Worm (Caenorhabditis elegans) whole organism, L3 larva: Measurements from ENCODE around the gene lgg-1.

Experiments
- R02D3.7 ChIP-seq: fragments of 150-350 bp; optimal IDR thresholded peaks from 2 replicates; lab custom pipeline; 2014; ENCODE audit warnings: missing biosample characterization, missing genetic modification characterization
- ZK546.5 ChIP-seq: sonication (generic microtip); optimal IDR thresholded peaks from 2 replicates; lab custom pipeline; 2017; ENCODE audit warnings: missing biosample characterization, missing genetic modification characterization
- aly-2 ChIP-seq: fragments of 150-350 bp; optimal IDR thresholded peaks from 2 replicates; lab custom pipeline; 2014; ENCODE audit warnings: missing biosample characterization, missing genetic modification characterization
- ama-1 ChIP-seq: fragments of 150-350 bp; optimal IDR thresholded peaks from 2 replicates; lab custom pipeline; 2018
- ceh-16 ChIP-seq: sonication (generic microtip); optimal IDR thresholded peaks from 2 replicates; lab custom pipeline; 2017; ENCODE audit warnings: missing biosample characterization, missing genetic modification characterization
- ceh-82 ChIP-seq: fragments of 150-350 bp; optimal IDR thresholded peaks from 2 replicates; lab custom pipeline; 2014; ENCODE audit warnings: missing biosample characterization, missing genetic modification characterization
- ceh-9 ChIP-seq: sonication (generic microtip); optimal IDR thresholded peaks from 2 replicates; lab custom pipeline; 2018; ENCODE audit warnings: missing biosample characterization, missing genetic modification characterization
- egl-5 ChIP-seq: fragments of 150-350 bp; optimal IDR thresholded peaks from 2 replicates; lab custom pipeline; 2017; ENCODE audit warnings: missing biosample characterization, missing genetic modification reagents, missing genetic modification characterization, inconsistent platforms
- elt-1 ChIP-seq: fragments of 150-350 bp; optimal IDR thresholded peaks from 2 replicates; lab custom pipeline; 2014; ENCODE audit warnings: missing biosample characterization, missing genetic modification characterization
- elt-2 ChIP-seq: sonication (generic microtip); optimal IDR thresholded peaks from 2 replicates; lab custom pipeline; 2016; ENCODE audit warnings: missing genetic modification reagents, mild to moderate bottlenecking, missing genetic modification characterization, missing compliant biosample characterization
- elt-3 ChIP-seq, 3 experiments: fragments of 150-350 bp in 1 of 3; sonication (generic microtip) in 2 of 3; optimal IDR thresholded peaks; 2 replicates in 2 of 3; 4 replicates in 1 of 3; lab custom pipeline; 2014 to 2017; ENCODE audit warnings: missing biosample characterization in 3 of 3, missing genetic modification characterization in 3 of 3
- eor-1 ChIP-seq, 2 experiments: fragments of 150-350 bp; optimal IDR thresholded peaks; 2 replicates each; lab custom pipeline; 2014 to 2018; ENCODE audit warnings: missing biosample characterization in 2 of 2, missing genetic modification characterization in 2 of 2
- fkh-10 ChIP-seq: sonication (generic microtip); optimal IDR thresholded peaks from 2 replicates; lab custom pipeline; 2017; ENCODE audit warnings: missing biosample characterization, missing genetic modification reagents, missing genetic modification characterization
- fkh-2 ChIP-seq: fragments of 150-350 bp; optimal IDR thresholded peaks from 2 replicates; lab custom pipeline; 2014; ENCODE audit warnings: missing biosample characterization, missing genetic modification reagents, missing genetic modification characterization
- fos-1 ChIP-seq: fragments of 150-350 bp; optimal IDR thresholded peaks from 2 replicates; lab custom pipeline; 2014; ENCODE audit warnings: missing biosample characterization, missing genetic modification characterization
- hmg-11 ChIP-seq: sonication (generic microtip); optimal IDR thresholded peaks from 2 replicates; lab custom pipeline; 2016; ENCODE audit warnings: missing genetic modification characterization, missing compliant biosample characterization
- jun-1 ChIP-seq: fragments of 150-350 bp; optimal IDR thresholded peaks from 2 replicates; lab custom pipeline; 2014; ENCODE audit warnings: missing biosample characterization, missing genetic modification reagents, missing genetic modification characterization
- lin-39 ChIP-seq: fragments of 150-350 bp; optimal IDR thresholded peaks from 2 replicates; lab custom pipeline; 2018; ENCODE audit warnings: missing biosample characterization, missing genetic modification reagents, missing genetic modification characterization
- mdl-1 ChIP-seq: fragments of 150-350 bp; optimal IDR thresholded peaks from 2 replicates; lab custom pipeline; 2014; ENCODE audit warnings: missing biosample characterization, missing genetic modification characterization
- mml-1 ChIP-seq: fragments of 150-350 bp; sonication (generic microtip); optimal IDR thresholded peaks from 3 replicates; lab custom pipeline; 2014; ENCODE audit warnings: missing biosample characterization, missing genetic modification characterization
- nfya-1 ChIP-seq: sonication (generic microtip); optimal IDR thresholded peaks from 2 replicates; lab custom pipeline; 2017; ENCODE audit warnings: missing genetic modification characterization, mild to moderate bottlenecking, missing compliant biosample characterization, antibody characterized with exemption, moderate library complexity; ENCODE audit not compliant: insufficient read depth
- nhr-11 ChIP-seq: fragments of 150-350 bp; optimal IDR thresholded peaks from 2 replicates; lab custom pipeline; 2014; ENCODE audit warnings: missing biosample characterization, missing genetic modification characterization
- nhr-12 ChIP-seq: fragments of 150-350 bp; optimal IDR thresholded peaks from 2 replicates; lab custom pipeline; 2014; ENCODE audit warnings: missing biosample characterization, missing genetic modification characterization
- nhr-23 ChIP-seq: fragments of 150-350 bp; optimal IDR thresholded peaks from 2 replicates; lab custom pipeline; 2014; ENCODE audit warnings: missing biosample characterization, missing genetic modification reagents, missing genetic modification characterization
- nhr-25 ChIP-seq: sonication (generic microtip); optimal IDR thresholded peaks from 2 replicates; lab custom pipeline; 2017; ENCODE audit warnings: missing biosample characterization, missing genetic modification characterization
- nhr-28 ChIP-seq: fragments of 150-350 bp; optimal IDR thresholded peaks from 2 replicates; lab custom pipeline; 2014; ENCODE audit warnings: missing biosample characterization, missing genetic modification characterization
- nhr-67 ChIP-seq: fragments of 150-350 bp; optimal IDR thresholded peaks from 2 replicates; lab custom pipeline; 2014; ENCODE audit warnings: missing biosample characterization, missing genetic modification characterization
- nhr-76 ChIP-seq: fragments of 150-350 bp; sonication (generic microtip); optimal IDR thresholded peaks from 5 replicates; lab custom pipeline; 2014; ENCODE audit warnings: missing biosample characterization, missing genetic modification characterization
- nhr-77 ChIP-seq: fragments of 150-350 bp; optimal IDR thresholded peaks from 2 replicates; lab custom pipeline; 2014; ENCODE audit warnings: missing biosample characterization, missing genetic modification characterization
- pha-4 ChIP-seq: fragments of 150-350 bp; optimal IDR thresholded peaks from 2 replicates; lab custom pipeline; 2014; ENCODE audit warnings: missing biosample characterization, missing genetic modification reagents, missing genetic modification characterization
- pqm-1 ChIP-seq: fragments of 150-350 bp; optimal IDR thresholded peaks from 2 replicates; lab custom pipeline; 2017; ENCODE audit warnings: missing biosample characterization, missing genetic modification characterization, inconsistent platforms
- sea-2 ChIP-seq: fragments of 150-350 bp; sonication (generic microtip); optimal IDR thresholded peaks from 4 replicates; lab custom pipeline; 2014; ENCODE audit warnings: missing biosample characterization, missing genetic modification reagents, missing genetic modification characterization
- skn-1 ChIP-seq: fragments of 150-350 bp; optimal IDR thresholded peaks from 2 replicates; lab custom pipeline; 2014; ENCODE audit warnings: missing biosample characterization, missing genetic modification characterization
- snpc-4 ChIP-seq: fragments of 150-350 bp; optimal IDR thresholded peaks from 2 replicates; lab custom pipeline; 2014; ENCODE audit warnings: missing biosample characterization, missing genetic modification characterization
- tbx-2 ChIP-seq: sonication (generic microtip); optimal IDR thresholded peaks from 2 replicates; lab custom pipeline; 2016; ENCODE audit warnings: mild to moderate bottlenecking, missing genetic modification characterization, missing compliant biosample characterization
- zag-1 ChIP-seq: fragments of 150-350 bp; optimal IDR thresholded peaks from 2 replicates; lab custom pipeline; 2014; ENCODE audit warnings: missing biosample characterization, missing genetic modification characterization
- ztf-4 ChIP-seq: fragments of 150-350 bp; optimal IDR thresholded peaks from 2 replicates; lab custom pipeline; 2014; ENCODE audit warnings: missing biosample characterization, missing genetic modification characterization

The lgg-1 gene

ce11 chrII:6328672-6329071 lies 18.8 kb downstream of the lgg-1 start:
- peak; percentile 81 for TF ChIP-seq jun-1
- TF ChIP-seq ztf-4 (tag; lab: Kevin White, UChicago): no peak
- peak; percentile 99 for TF ChIP-seq elt-2 (tag; lab: Kevin White, UChicago)
- TF ChIP-seq nfya-1 (tag; lab: Kevin White, UChicago): peak; percentile 8
- TF ChIP-seq pqm-1 (tag; lab: Kevin White, UChicago): peak; percentile 96
- no peak for TF ChIP-seq ceh-9 (tag; lab: Kevin White, UChicago)
- TF ChIP-seq sea-2: no peak
- TF ChIP-seq pha-4: peak; percentile 61
- TF ChIP-seq, all 47 proteins: peak for 5

ce11 chrII:6327317-6327716 lies 20.2 kb downstream of the lgg-1 start:
- TF ChIP-seq nhr-23: no peak
- TF ChIP-seq skn-1 (tag; lab: Kevin White, UChicago): peak; percentile 39
- no peak for TF ChIP-seq fkh-2 (tag; lab: Kevin White, UChicago)
- no peak for TF ChIP-seq fos-1
- TF ChIP-seq lin-39 (tag; lab: Kevin White, UChicago): no peak
- peak; percentile 99 for TF ChIP-seq elt-2 (tag; lab: Kevin White, UChicago)
- no peak for TF ChIP-seq nhr-12 (tag; lab: Kevin White, UChicago)
- TF ChIP-seq nhr-28: no peak
- TF ChIP-seq R02D3.7 (tag; lab: Kevin White, UChicago): no peak
- TF ChIP-seq nhr-77 (tag; lab: Kevin White, UChicago): no peak
- TF ChIP-seq elt-1 (tag; lab: Kevin White, UChicago): no peak
- TF ChIP-seq nfya-1 (tag; lab: Kevin White, UChicago): peak; percentile 4
- no peak for TF ChIP-seq ceh-82 (tag; lab: Kevin White, UChicago)
- TF ChIP-seq nhr-25 (tag; lab: Kevin White, UChicago): no peak
- TF ChIP-seq jun-1: peak; percentile 70
- TF ChIP-seq ZK546.5 (tag; lab: Kevin White, UChicago): no peak
- peak; percentile 98 for TF ChIP-seq pqm-1 (tag; lab: Kevin White, UChicago)
- TF ChIP-seq nhr-11 (tag; lab: Kevin White, UChicago): no peak
- TF ChIP-seq ama-1 (lab: Kevin White, UChicago): no peak
- TF ChIP-seq mml-1 (tag; lab: Kevin White, UChicago): no peak
- no peak for TF ChIP-seq ceh-16 (tag; lab: Kevin White, UChicago)
- peak; percentile 41 for TF ChIP-seq pha-4
- TF ChIP-seq egl-5: no peak

- TF ChIP-seq jun-1 (no peak), nhr-23 (peak; percentile 18), elt-2 (tag; lab: Kevin White, UChicago) (peak; percentile 30)
These were observed 23.4 kb downstream of the lgg-1 start, which contains the start of gene sma-6 for ce11 chrII:6324086-6324485. Gene sma-6 (plus strand): TSS chrII:6324484.

- no peak for TF ChIP-seq aly-2 (tag; lab: Kevin White, UChicago)
- TF ChIP-seq tbx-2 (tag; lab: Kevin White, UChicago): no peak
- no peak for TF ChIP-seq mdl-1 (tag; lab: Kevin White, UChicago)
- no peak for TF ChIP-seq nfya-1 (tag; lab: Kevin White, UChicago)
- no peak for TF ChIP-seq nhr-12 (tag; lab: Kevin White, UChicago)
- no peak for TF ChIP-seq nhr-11 (tag; lab: Kevin White, UChicago)
- TF ChIP-seq elt-1 (tag; lab: Kevin White, UChicago): no peak
- TF ChIP-seq snpc-4 (tag; lab: Kevin White, UChicago): no peak
- no peak for TF ChIP-seq fkh-10 (GFP tag; lab: Kevin White, UChicago)
- no peak for TF ChIP-seq elt-2 (tag; lab: Kevin White, UChicago)
- TF ChIP-seq nhr-23: no peak
- TF ChIP-seq skn-1 (tag; lab: Kevin White, UChicago): no peak
- no peak for TF ChIP-seq elt-3 (tag; optimal IDR thresholded peaks at IDR 0.05; lab: Kevin White, UChicago)
These were observed 24.5 kb downstream of the lgg-1 start, which contains the start of gene C32D5.4 for ce11 chrII:6322979-6323378. Gene C32D5.4 (minus strand): TSS chrII:6323079.

ce11 chrII:6322081-6322480 lies 25.4 kb downstream of the lgg-1 start:
- TF ChIP-seq ceh-16 (tag; lab: Kevin White, UChicago) (no peak), aly-2 (tag; lab: Kevin White, UChicago) (no peak), ama-1 (lab: Kevin White, UChicago) (no peak), jun-1 (no peak), lin-39 (tag; lab: Kevin White, UChicago) (no peak), fkh-10 (GFP tag; lab: Kevin White, UChicago) (no peak), skn-1 (tag; lab: Kevin White, UChicago) (no peak), nhr-67 (no peak), hmg-11 (tag; lab: Kevin White, UChicago) (no peak), nhr-76 (no peak), nhr-23 (no peak), zag-1 (tag; lab: Kevin White, UChicago) (no peak), pqm-1 (tag; lab: Kevin White, UChicago) (no peak), snpc-4 (tag; lab: Kevin White, UChicago) (no peak), nfya-1 (tag; lab: Kevin White, UChicago) (no peak), eor-1 (tag; optimal IDR thresholded peaks at IDR 0.05; lab: Kevin White, UChicago) (no peak), nhr-25 (tag; lab: Kevin White, UChicago) (no peak)
- TF ChIP-seq, all 47 proteins: peak for 0
